Fruit fly (Drosophila melanogaster): ENCODE results near the gene GluClalpha.

DNA sequence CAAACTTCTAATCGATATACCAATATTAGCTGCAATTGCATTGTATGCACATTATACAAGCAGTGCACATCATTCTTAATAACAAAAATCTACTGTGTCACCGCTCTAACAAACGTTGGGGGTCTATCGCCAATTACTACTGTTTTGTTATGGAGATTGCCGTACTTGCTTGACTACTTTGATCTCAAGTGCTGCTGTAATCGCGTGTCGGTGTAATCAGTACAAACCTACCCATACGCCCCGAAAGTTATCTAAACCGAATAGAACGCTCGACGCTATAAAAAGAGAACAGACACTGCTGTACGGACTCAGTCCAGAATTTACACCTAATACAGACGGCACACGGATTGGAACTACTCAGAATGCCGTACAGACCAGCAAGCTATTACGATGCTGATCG lies 50.4 kb downstream of the GluClalpha start, which contains the start of gene Acsx3:
- no peak for TF ChIP-seq sv (GFP tag; optimal IDR thresholded peaks at IDR 0.05)
- TF ChIP-seq OdsH (GFP tag; optimal IDR thresholded peaks at IDR 0.05) = no peak
- TF ChIP-seq psq (GFP tag; optimal IDR thresholded peaks at IDR 0.05) = no peak
- TF ChIP-seq Hnf4 (GFP tag; optimal IDR thresholded peaks at IDR 0.05) = no peak
- TF ChIP-seq Dfd (GFP tag; optimal IDR thresholded peaks at IDR 0.05) = no peak
- TF ChIP-seq CG32264 (GFP tag; optimal IDR thresholded peaks at IDR 0.05) = no peak
- TF ChIP-seq Myc (optimal IDR thresholded peaks at IDR 0.05) = no peak
- no peak for TF ChIP-seq dmrt93B (GFP tag; optimal IDR thresholded peaks at IDR 0.05)
- no peak for TF ChIP-seq Hr83 (GFP tag; optimal IDR thresholded peaks at IDR 0.05; ENCODE audit: poor library complexity, severe bottlenecking)
- no peak for TF ChIP-seq pan (optimal IDR thresholded peaks at IDR 0.05)
- TF ChIP-seq Hr78 (GFP tag; optimal IDR thresholded peaks at IDR 0.05) = no peak
- no peak for TF ChIP-seq CrebA (GFP tag; optimal IDR thresholded peaks at IDR 0.05; ENCODE audit: borderline replicate concordance)
- no peak for TF ChIP-seq Sp1 (GFP tag; optimal IDR thresholded peaks at IDR 0.05)

Measured in whole organism, wandering third instar larva.